Worm (Caenorhabditis elegans) whole organism, L3 larva: ENCODE data around the gene C41G6.12.

Source experiments
- aly-2 ChIP-seq: fragments of 150-350 bp; optimal IDR thresholded peaks from 2 replicates; lab custom pipeline; 2014; ENCODE audit warnings: missing biosample characterization, missing genetic modification characterization
- daf-12 ChIP-seq: fragments of 150-350 bp; optimal IDR thresholded peaks from 2 replicates; lab custom pipeline; 2014; ENCODE audit warnings: missing biosample characterization, missing genetic modification reagents, missing genetic modification characterization
- egl-27 ChIP-seq: sonication (generic microtip); optimal IDR thresholded peaks from 4 replicates; lab custom pipeline; 2017; ENCODE audit warnings: missing biosample characterization, missing genetic modification reagents, missing genetic modification characterization
- lin-15B ChIP-seq: fragments of 150-350 bp; optimal IDR thresholded peaks from 2 replicates; lab custom pipeline; 2014; ENCODE audit warnings: missing biosample characterization, missing genetic modification characterization
- nfya-1 ChIP-seq: sonication (generic microtip); optimal IDR thresholded peaks from 2 replicates; lab custom pipeline; 2017; ENCODE audit warnings: missing genetic modification characterization, mild to moderate bottlenecking, missing compliant biosample characterization, antibody characterized with exemption, moderate library complexity; ENCODE audit not compliant: insufficient read depth
- nhr-76 ChIP-seq: fragments of 150-350 bp; sonication (generic microtip); optimal IDR thresholded peaks from 5 replicates; lab custom pipeline; 2014; ENCODE audit warnings: missing biosample characterization, missing genetic modification characterization
- pha-4 ChIP-seq: fragments of 150-350 bp; optimal IDR thresholded peaks from 2 replicates; lab custom pipeline; 2014; ENCODE audit warnings: missing biosample characterization, missing genetic modification reagents, missing genetic modification characterization
- unc-62 ChIP-seq: fragments of 150-350 bp; sonication (generic microtip); optimal IDR thresholded peaks from 4 replicates; lab custom pipeline; 2014; ENCODE audit warnings: missing biosample characterization, missing genetic modification reagents, missing genetic modification characterization

ce11 chrV:15241259-15241658 is 33.7 kb upstream of the C41G6.12 start, which contains the start of gene chil-12:
- TF ChIP-seq pha-4 (tag; lab: Kevin White, UChicago) (no peak), egl-27 (tag; lab: Kevin White, UChicago) (no peak), unc-62 (GFP tag; lab: Kevin White, UChicago) (no peak), lin-15B (tag; lab: Kevin White, UChicago) (no peak), nfya-1 (tag; lab: Kevin White, UChicago) (no peak), nhr-76 (no peak), daf-12 (tag; lab: Kevin White, UChicago) (no peak), aly-2 (tag; lab: Kevin White, UChicago) (no peak)
